Worm (Caenorhabditis elegans): ENCODE measurements around the gene acs-9.

Gene acs-9

ce11 chrX:16929560-16930332 is 49.4 kb upstream of the acs-9 start (continued):
- peak; percentile 74 for TF ChIP-seq C08G9.2 (tag; optimal IDR thresholded peaks at IDR 0.05)
- peak; percentile 48 for TF ChIP-seq ceh-24 (tag; optimal IDR thresholded peaks at IDR 0.05)
- peak; percentile 93 for TF ChIP-seq F13H6.1 (tag; optimal IDR thresholded peaks at IDR 0.05)
- TF ChIP-seq hlh-6 (tag; optimal IDR thresholded peaks at IDR 0.05), result peak; percentile 78
- TF ChIP-seq odd-2 (tag; optimal IDR thresholded peaks at IDR 0.05), result no peak
- TF ChIP-seq hlh-13 (GFP tag; optimal IDR thresholded peaks at IDR 0.05), result peak; percentile 38
- TF ChIP-seq K09A11.1 (tag; optimal IDR thresholded peaks at IDR 0.05; ENCODE audit: insufficient read depth), result peak; percentile 64
- peak; percentile 84 for TF ChIP-seq nhr-11 (tag; optimal IDR thresholded peaks at IDR 0.05)
- TF ChIP-seq hlh-30 (tag; optimal IDR thresholded peaks at IDR 0.05; ENCODE audit: insufficient read depth), result peak; percentile 99
- peak; percentile 31 for TF ChIP-seq pat-9 (tag; optimal IDR thresholded peaks at IDR 0.05)
- TF ChIP-seq sdc-2 (tag; optimal IDR thresholded peaks at IDR 0.05), result peak; percentile 93
- peak; percentile 74 for TF ChIP-seq fkh-6 (tag; optimal IDR thresholded peaks at IDR 0.05)
- peak; percentile 73 for TF ChIP-seq eyg-1 (tag; optimal IDR thresholded peaks at IDR 0.05)
- peak; percentile 75 for TF ChIP-seq ceh-22 (tag; optimal IDR thresholded peaks at IDR 0.05)
- peak; percentile 34 for TF ChIP-seq gmeb-2 (tag; optimal IDR thresholded peaks at IDR 0.05)
- no peak for TF ChIP-seq T23F11.4 (GFP tag; optimal IDR thresholded peaks at IDR 0.05)
- peak; percentile 6 for TF ChIP-seq ceh-48 (tag; optimal IDR thresholded peaks at IDR 0.05)
- no peak for TF ChIP-seq fkh-10 (GFP tag; optimal IDR thresholded peaks at IDR 0.05)
- TF ChIP-seq sox-2 (GFP tag; IDR thresholded peaks at IDR 0.05), result no peak; the same call in none of the 2 replicates
- TF ChIP-seq unc-42 (tag; optimal IDR thresholded peaks at IDR 0.05), result peak; percentile 95
- TF ChIP-seq ama-1 (optimal IDR thresholded peaks at IDR 0.05), result peak; percentile 98
- TF ChIP-seq zip-5 (tag; optimal IDR thresholded peaks at IDR 0.05), result peak; percentile 12
- TF ChIP-seq ceh-45 (GFP tag; IDR thresholded peaks at IDR 0.05), result no peak
- TF ChIP-seq elt-2 (tag; optimal IDR thresholded peaks at IDR 0.05), result peak; percentile 71
- TF ChIP-seq pha-2 (tag; optimal IDR thresholded peaks at IDR 0.05), result peak; percentile 56

- TF ChIP-seq pag-3 (tag; optimal IDR thresholded peaks at IDR 0.05; ENCODE audit: borderline replicate concordance) (no peak), tbx-2 (tag; optimal IDR thresholded peaks at IDR 0.05) (peak; percentile 67), ceh-9 (tag; optimal IDR thresholded peaks at IDR 0.05) (no peak), sox-4 (tag; optimal IDR thresholded peaks at IDR 0.05) (peak; percentile 67), hlh-8 (tag; optimal IDR thresholded peaks at IDR 0.05) (no peak), dve-1 (tag; optimal IDR thresholded peaks at IDR 0.05) (peak; percentile 26), nhr-11 (tag; optimal IDR thresholded peaks at IDR 0.05) (no peak), pros-1 (tag; optimal IDR thresholded peaks at IDR 0.05) (no peak), ztf-16 (tag; optimal IDR thresholded peaks at IDR 0.05) (peak; percentile 63), hlh-15 (tag; optimal IDR thresholded peaks at IDR 0.05) (peak; percentile 26), ahr-1 (tag; optimal IDR thresholded peaks at IDR 0.05) (no peak), lin-11 (tag; optimal IDR thresholded peaks at IDR 0.05) (peak; percentile 63), C08G9.2 (tag; optimal IDR thresholded peaks at IDR 0.05) (peak; percentile 41), mec-3 (tag; optimal IDR thresholded peaks at IDR 0.05; ENCODE audit: borderline replicate concordance) (no peak), pqm-1 (tag; optimal IDR thresholded peaks at IDR 0.05) (no peak), unc-3 (GFP tag; conservative IDR thresholded peaks at IDR 0.05) (peak; percentile 68), unc-3 (tag; optimal IDR thresholded peaks at IDR 0.05) (peak; percentile 70), pha-4 (tag; optimal IDR thresholded peaks at IDR 0.05) (no peak), nhr-232 (tag; optimal IDR thresholded peaks at IDR 0.05) (peak; percentile 81), pax-1 (tag; optimal IDR thresholded peaks at IDR 0.05) (no peak), unc-55 (GFP tag; optimal IDR thresholded peaks at IDR 0.05) (no peak), ceh-6 (GFP tag; optimal IDR thresholded peaks at IDR 0.05) (peak; percentile 81), ceh-30 (tag; optimal IDR thresholded peaks at IDR 0.05) (no peak), ceh-45 (GFP tag; IDR thresholded peaks at IDR 0.05) (peak; percentile 50; the same call in 1 of the 2 replicates), ama-1 (optimal IDR thresholded peaks at IDR 0.05) (no peak), odd-2 (tag; optimal IDR thresholded peaks at IDR 0.05) (peak; percentile 24), syd-9 (tag; optimal IDR thresholded peaks at IDR 0.05) (peak; percentile 66), fax-1 (tag; optimal IDR thresholded peaks at IDR 0.05) (peak; percentile 8), unc-86 (tag; optimal IDR thresholded peaks at IDR 0.05) (peak; percentile 64), ttx-3 (tag; optimal IDR thresholded peaks at IDR 0.05) (peak; percentile 71), lim-6 (tag; optimal IDR thresholded peaks at IDR 0.05) (no peak)
Measured at ce11 chrX:16928087-16928486, 47.8 kb upstream of the acs-9 start.
